Worm (Caenorhabditis elegans) whole organism, mixed stage, embryonic: ENCODE results near the gene knl-1.

Experiments used
- blmp-1 ChIP-seq: fragments of 150-350 bp; optimal IDR thresholded peaks from 2 replicates; lab custom pipeline; 2014; ENCODE audit warnings: missing biosample characterization, missing genetic modification characterization
- mep-1 ChIP-seq: fragments of 150-350 bp; optimal IDR thresholded peaks from 2 replicates; lab custom pipeline; 2017; ENCODE audit warnings: missing biosample characterization, missing genetic modification reagents, missing genetic modification characterization, inconsistent platforms
- nhr-237 ChIP-seq: fragments of 150-350 bp; optimal IDR thresholded peaks from 2 replicates; lab custom pipeline; 2014; ENCODE audit warnings: missing biosample characterization, missing genetic modification characterization
- nhr-76 ChIP-seq: sonication (generic microtip); optimal IDR thresholded peaks from 2 replicates; lab custom pipeline; 2017; ENCODE audit warnings: missing biosample characterization, missing genetic modification characterization
- pha-4 ChIP-seq: fragments of 150-350 bp; optimal IDR thresholded peaks from 2 replicates; lab custom pipeline; 2018; ENCODE audit warnings: missing biosample characterization, missing genetic modification reagents, missing genetic modification characterization
- sptf-1 ChIP-seq: sonication (generic microtip); optimal IDR thresholded peaks from 2 replicates; lab custom pipeline; 2017; ENCODE audit warnings: mild to moderate bottlenecking, missing genetic modification characterization, moderate library complexity, missing compliant biosample characterization
- ztf-11 ChIP-seq: fragments of 150-350 bp; optimal IDR thresholded peaks from 2 replicates; lab custom pipeline; 2014; ENCODE audit warnings: missing biosample characterization, missing genetic modification characterization

DNA sequence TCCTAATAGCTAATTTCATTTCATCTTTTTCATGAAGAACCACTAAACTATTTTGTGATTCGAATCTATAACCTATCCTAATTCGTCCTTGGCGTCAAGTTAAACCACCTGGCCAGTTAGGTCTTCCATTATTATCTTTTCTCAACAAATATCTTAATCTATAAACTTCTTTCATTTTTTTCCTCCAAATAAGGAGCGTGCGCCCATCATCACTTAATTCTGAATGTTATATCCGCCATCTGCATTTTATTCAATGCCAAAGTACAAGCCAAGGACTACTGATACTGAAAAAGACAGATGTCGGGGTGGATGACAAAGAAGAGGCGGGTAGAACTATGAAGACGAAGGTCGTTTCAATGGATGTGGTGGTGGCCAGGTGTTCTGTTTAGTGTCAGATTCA is 21.5 kb upstream of the knl-1 start:
- TF ChIP-seq ztf-11 (tag; lab: Kevin White, UChicago) (no peak), nhr-76 (no peak), mep-1 (no peak), pha-4 (tag; lab: Kevin White, UChicago) (no peak), sptf-1 (no peak), blmp-1 (tag; lab: Kevin White, UChicago) (no peak), nhr-237 (tag; lab: Kevin White, UChicago) (no peak)
